Worm (Caenorhabditis elegans): ENCODE measurements around the gene npr-39.

- TF ChIP-seq zag-1 (tag; optimal IDR thresholded peaks at IDR 0.05) (no peak), fkh-10 (GFP tag; optimal IDR thresholded peaks at IDR 0.05) (no peak), ceh-28 (tag; optimal IDR thresholded peaks at IDR 0.05) (no peak)
Measured at ce11 chrV:10023062-10023536, 43.8 kb upstream of the npr-39 start.

Data from whole organism, L4 larva.